Worm (Caenorhabditis elegans) whole organism, mixed stage, embryonic: ENCODE measurements around the gene K09F6.3.

ENCODE experiments used
- bed-3 ChIP-seq: fragments of 200-800 bp; sonication (Bioruptor generic); optimal IDR thresholded peaks from 3 replicates; lab custom pipeline; 2018; ENCODE audit warnings: mild to moderate bottlenecking, missing genetic modification characterization, moderate library complexity, missing compliant biosample characterization
- blmp-1 ChIP-seq: fragments of 150-350 bp; optimal IDR thresholded peaks from 2 replicates; lab custom pipeline; 2014; ENCODE audit warnings: missing biosample characterization, missing genetic modification characterization
- ceh-43 ChIP-seq: fragments of 200-800 bp; sonication (Bioruptor generic); optimal IDR thresholded peaks from 2 replicates; lab custom pipeline; 2018; ENCODE audit warnings: mild to moderate bottlenecking, missing genetic modification characterization, moderate library complexity, missing compliant biosample characterization
- ceh-83 ChIP-seq: fragments of 200-800 bp; sonication (Bioruptor generic); optimal IDR thresholded peaks from 2 replicates; lab custom pipeline; 2018; ENCODE audit warnings: mild to moderate bottlenecking, missing genetic modification characterization, missing compliant biosample characterization
- ces-1 ChIP-seq: fragments of 150-350 bp; optimal IDR thresholded peaks from 2 replicates; lab custom pipeline; 2014; ENCODE audit warnings: missing biosample characterization, missing genetic modification reagents, missing genetic modification characterization
- cnd-1 ChIP-seq: fragments of 200-800 bp; sonication (Bioruptor generic); optimal IDR thresholded peaks from 2 replicates; lab custom pipeline; 2018; ENCODE audit warnings: mild to moderate bottlenecking, missing genetic modification characterization, missing compliant biosample characterization
- drap-1 ChIP-seq: fragments of 200-800 bp; sonication (Bioruptor generic); optimal IDR thresholded peaks from 3 replicates; lab custom pipeline; 2018; ENCODE audit warnings: mild to moderate bottlenecking, missing genetic modification characterization, missing compliant biosample characterization
- elt-3 ChIP-seq: fragments of 150-350 bp; optimal IDR thresholded peaks from 2 replicates; lab custom pipeline; 2014; ENCODE audit warnings: missing biosample characterization, missing genetic modification characterization
- flh-1 ChIP-seq: fragments of 200-800 bp; sonication (Bioruptor generic); optimal IDR thresholded peaks from 2 replicates; lab custom pipeline; 2018; ENCODE audit warnings: mild to moderate bottlenecking, missing genetic modification characterization, moderate library complexity, missing compliant biosample characterization
- ham-2 ChIP-seq: fragments of 200-800 bp; sonication (Bioruptor generic); optimal IDR thresholded peaks from 2 replicates; lab custom pipeline; 2018; ENCODE audit warnings: mild to moderate bottlenecking, missing genetic modification characterization, missing compliant biosample characterization
- lin-13 ChIP-seq: fragments of 150-350 bp; optimal IDR thresholded peaks from 2 replicates; lab custom pipeline; 2014; ENCODE audit warnings: missing biosample characterization, missing genetic modification characterization
- lin-32 ChIP-seq: fragments of 200-800 bp; sonication (Bioruptor generic); optimal IDR thresholded peaks from 2 replicates; lab custom pipeline; 2018; ENCODE audit warnings: mild to moderate bottlenecking, missing genetic modification characterization, missing compliant biosample characterization
- lsy-2 ChIP-seq: fragments of 150-350 bp; optimal IDR thresholded peaks from 2 replicates; lab custom pipeline; 2014; ENCODE audit warnings: missing biosample characterization, missing genetic modification characterization
- nhr-12 ChIP-seq: fragments of 150-350 bp; optimal IDR thresholded peaks from 2 replicates; lab custom pipeline; 2014; ENCODE audit warnings: missing biosample characterization, missing genetic modification characterization
- nhr-2 ChIP-seq: fragments of 150-350 bp; optimal IDR thresholded peaks from 2 replicates; lab custom pipeline; 2014; ENCODE audit warnings: missing biosample characterization, missing genetic modification characterization
- nhr-237 ChIP-seq: fragments of 150-350 bp; optimal IDR thresholded peaks from 2 replicates; lab custom pipeline; 2014; ENCODE audit warnings: missing biosample characterization, missing genetic modification characterization
- nhr-28 ChIP-seq: fragments of 150-350 bp; optimal IDR thresholded peaks from 2 replicates; lab custom pipeline; 2014; ENCODE audit warnings: missing biosample characterization, missing genetic modification characterization
- nhr-76 ChIP-seq: sonication (generic microtip); optimal IDR thresholded peaks from 2 replicates; lab custom pipeline; 2017; ENCODE audit warnings: missing biosample characterization, missing genetic modification characterization
- pha-4 ChIP-seq: fragments of 150-350 bp; optimal IDR thresholded peaks from 2 replicates; lab custom pipeline; 2018; ENCODE audit warnings: missing biosample characterization, missing genetic modification reagents, missing genetic modification characterization
- sem-2 ChIP-seq: fragments of 200-800 bp; sonication (Bioruptor generic); optimal IDR thresholded peaks from 2 replicates; lab custom pipeline; 2018; ENCODE audit warnings: mild to moderate bottlenecking, missing genetic modification characterization, missing compliant biosample characterization
- sptf-1 ChIP-seq: sonication (generic microtip); optimal IDR thresholded peaks from 2 replicates; lab custom pipeline; 2017; ENCODE audit warnings: mild to moderate bottlenecking, missing genetic modification characterization, moderate library complexity, missing compliant biosample characterization
- tbx-8 ChIP-seq: fragments of 200-800 bp; sonication (Bioruptor generic); optimal IDR thresholded peaks from 2 replicates; lab custom pipeline; 2018; ENCODE audit warnings: mild to moderate bottlenecking, missing genetic modification characterization, moderate library complexity, missing compliant biosample characterization
- unc-120 ChIP-seq: sonication (generic microtip); optimal IDR thresholded peaks from 2 replicates; lab custom pipeline; 2017; ENCODE audit warnings: missing genetic modification characterization, missing compliant biosample characterization; ENCODE audit not compliant: poor library complexity, severe bottlenecking
- unc-39 ChIP-seq: fragments of 150-350 bp; optimal IDR thresholded peaks from 2 replicates; lab custom pipeline; 2014; ENCODE audit warnings: missing biosample characterization, missing genetic modification characterization
- unc-62 ChIP-seq: fragments of 150-350 bp; optimal IDR thresholded peaks from 2 replicates; lab custom pipeline; 2014; ENCODE audit warnings: missing biosample characterization, missing genetic modification reagents, missing genetic modification characterization
- zip-8 ChIP-seq: fragments of 150-350 bp; optimal IDR thresholded peaks from 2 replicates; lab custom pipeline; 2014; ENCODE audit warnings: missing biosample characterization, missing genetic modification characterization

Gene K09F6.3

ce11 chrII:2219880-2220279 is 35.1 kb upstream of the K09F6.3 start, which contains the start of gene Y59C2A.3 (continued):
- TF ChIP-seq tbx-8 (GFP tag; lab: Kevin White, UChicago) (no peak), blmp-1 (tag; lab: Kevin White, UChicago) (no peak), nhr-12 (tag; lab: Kevin White, UChicago) (no peak), unc-39 (no peak), ceh-83 (GFP tag; lab: Kevin White, UChicago) (no peak), nhr-76 (tag; lab: Kevin White, UChicago) (no peak)

ce11 chrII:2221196-2221896 is 33.6 kb upstream of the K09F6.3 start:
- TF ChIP-seq ceh-83 (GFP tag; lab: Kevin White, UChicago) (no peak), ces-1 (GFP tag; lab: Kevin White, UChicago) (no peak), drap-1 (GFP tag; lab: Kevin White, UChicago) (no peak)
- TF ChIP-seq, all 35 proteins: peak for 0

- TF ChIP-seq lsy-2 (tag; lab: Kevin White, UChicago) (no peak), ces-1 (GFP tag; lab: Kevin White, UChicago) (no peak), nhr-28 (tag; lab: Kevin White, UChicago) (no peak), blmp-1 (tag; lab: Kevin White, UChicago) (no peak), elt-3 (tag; lab: Kevin White, UChicago) (no peak), lin-13 (no peak), bed-3 (no peak), lin-32 (GFP tag; lab: Kevin White, UChicago) (no peak), nhr-237 (tag; lab: Kevin White, UChicago) (no peak), unc-62 (GFP tag; lab: Kevin White, UChicago) (no peak), ceh-83 (GFP tag; lab: Kevin White, UChicago) (no peak), sem-2 (GFP tag; lab: Kevin White, UChicago) (no peak), drap-1 (GFP tag; lab: Kevin White, UChicago) (no peak), cnd-1 (tag; lab: Kevin White, UChicago) (no peak)
Measured at ce11 chrII:2223467-2223866, 31.5 kb upstream of the K09F6.3 start, which contains the start of gene cbs-2. TSS of gene cbs-2 (minus strand) at chrII:2223567.

- TF ChIP-seq nhr-2 (tag; lab: Kevin White, UChicago): no peak
Measured at ce11 chrII:2225608-2226007, 29.4 kb upstream of the K09F6.3 start, which contains the start of gene F54A3.5. TSS of gene F54A3.5 (minus strand) at chrII:2225708.

ce11 chrII:2230368-2230767 is 24.6 kb upstream of the K09F6.3 start:
- no peak for TF ChIP-seq lsy-2 (tag; lab: Kevin White, UChicago)

- peak; percentile 84 for TF ChIP-seq lsy-2 (tag; lab: Kevin White, UChicago)
Measured at ce11 chrII:2232429-2232828, 22.5 kb upstream of the K09F6.3 start, which contains the start of gene F54A3.6. TSS of gene F54A3.6 (minus strand) at chrII:2232470.

ce11 chrII:2233240-2233639 is 21.7 kb upstream of the K09F6.3 start, which contains the start of gene cct-3:
TSS of gene cct-3 (plus strand) at chrII:2233540.
- no peak for TF ChIP-seq zip-8
- no peak for TF ChIP-seq elt-3 (tag; lab: Kevin White, UChicago)

ce11 chrII:2236352-2236751 is 18.6 kb upstream of the K09F6.3 start:
- TF ChIP-seq lsy-2 (tag; lab: Kevin White, UChicago) (no peak), ceh-83 (GFP tag; lab: Kevin White, UChicago) (no peak), unc-39 (no peak), cnd-1 (tag; lab: Kevin White, UChicago) (no peak), nhr-237 (tag; lab: Kevin White, UChicago) (no peak), unc-120 (tag; lab: Kevin White, UChicago) (no peak), ham-2 (GFP tag; lab: Kevin White, UChicago) (no peak), elt-3 (tag; lab: Kevin White, UChicago) (no peak), ceh-43 (no peak), tbx-8 (GFP tag; lab: Kevin White, UChicago) (no peak), pha-4 (tag; lab: Kevin White, UChicago) (no peak), bed-3 (no peak), sptf-1 (no peak), flh-1 (GFP tag; lab: Kevin White, UChicago) (no peak)
